Worm (Caenorhabditis elegans): ENCODE data around the gene nmur-1.

- TF ChIP-seq pha-4 (GFP tag; IDR thresholded peaks at IDR 0.05) (no peak), pha-4 (tag; optimal IDR thresholded peaks at IDR 0.05) (no peak), hmg-1.1 (GFP tag; IDR thresholded peaks at IDR 0.05) (no peak), ztf-11 (tag; optimal IDR thresholded peaks at IDR 0.05) (no peak), unc-130 (GFP tag; optimal IDR thresholded peaks at IDR 0.05) (no peak), skn-1 (tag; optimal IDR thresholded peaks at IDR 0.05) (no peak), egl-27 (tag; optimal IDR thresholded peaks at IDR 0.05) (no peak), mdt-29 (GFP tag; IDR thresholded peaks at IDR 0.05) (no peak), lir-3 (tag; optimal IDR thresholded peaks at IDR 0.05) (no peak), R02D3.7 (tag; optimal IDR thresholded peaks at IDR 0.05) (no peak), nhr-6 (tag; optimal IDR thresholded peaks at IDR 0.05) (no peak)
These were observed 17.3 kb upstream of the nmur-1 start for ce11 chrX:8963469-8963868.
